Worm (Caenorhabditis elegans): Measurements from ENCODE around the gene R74.7.

- TF ChIP-seq T22C8.4 (GFP tag; IDR thresholded peaks at IDR 0.05): no peak
- peak; percentile 41; the same call in 1 of the 2 replicates for TF ChIP-seq ztf-23 (GFP tag; IDR thresholded peaks at IDR 0.05)
- no peak for TF ChIP-seq tab-1 (GFP tag; IDR thresholded peaks at IDR 0.05)
- TF ChIP-seq ref-1 (GFP tag; conservative IDR thresholded peaks at IDR 0.05): no peak
- TF ChIP-seq klf-2 (GFP tag; conservative IDR thresholded peaks at IDR 0.05): no peak
- peak; percentile 45 for TF ChIP-seq cog-1 (tag; optimal IDR thresholded peaks at IDR 0.05)
- peak; percentile 66 for TF ChIP-seq flt-1 (GFP tag; IDR thresholded peaks at IDR 0.05)
These were observed 10.5 kb upstream of the R74.7 start, which contains the start of gene xbp-1 for ce11 chrIII:4193659-4194103.
